Fruit fly (Drosophila melanogaster) whole organism, embryonic: Measurements from ENCODE around the gene Kdm5.

Experiments used
- CG12299 ChIP-seq: fragments of 200-800 bp; sonication (Bioruptor generic); optimal IDR thresholded peaks from 2 replicates; lab custom pipeline; 2018; ENCODE audit warnings: missing biosample characterization, mild to moderate bottlenecking, missing genetic modification characterization
- CG13296 ChIP-seq: fragments of 200-800 bp; sonication (Bioruptor generic); optimal IDR thresholded peaks from 3 replicates; lab custom pipeline; 2018; ENCODE audit warnings: missing biosample characterization, mild to moderate bottlenecking, missing genetic modification characterization
- CG17829 ChIP-seq: fragments of 200-800 bp; optimal IDR thresholded peaks from 2 replicates; lab custom pipeline; 2019; ENCODE audit warnings: missing biosample characterization, mild to moderate bottlenecking, missing genetic modification characterization, moderate library complexity
- CG30403 ChIP-seq: fragments of 200-800 bp; sonication (Bioruptor generic); optimal IDR thresholded peaks from 3 replicates; lab custom pipeline; 2016; ENCODE audit warnings: missing biosample characterization, missing genetic modification characterization
- CG3995 ChIP-seq: fragments of 200-800 bp; sonication (Bioruptor generic); optimal IDR thresholded peaks from 3 replicates; lab custom pipeline; 2016; ENCODE audit warnings: missing biosample characterization, missing genetic modification characterization
- CG4328 ChIP-seq: fragments of 200-800 bp; sonication (Bioruptor generic); optimal IDR thresholded peaks from 3 replicates; lab custom pipeline; 2017; ENCODE audit warnings: missing biosample characterization, missing genetic modification reagents, missing genetic modification characterization
- CG4707 ChIP-seq: fragments of 200-800 bp; sonication (Bioruptor generic); optimal IDR thresholded peaks from 2 replicates; lab custom pipeline; 2018; ENCODE audit warnings: missing biosample characterization, mild to moderate bottlenecking, missing genetic modification characterization, moderate library complexity
- CG6254 ChIP-seq: fragments of 200-800 bp; sonication (Bioruptor generic); optimal IDR thresholded peaks from 3 replicates; lab custom pipeline; 2017; ENCODE audit warnings: mild to moderate bottlenecking, missing biosample characterization, missing genetic modification reagents, missing genetic modification characterization
- CG6765 ChIP-seq: fragments of 200-800 bp; sonication (Bioruptor generic); optimal IDR thresholded peaks from 3 replicates; lab custom pipeline; 2017; ENCODE audit warnings: missing biosample characterization, mild to moderate bottlenecking, missing genetic modification characterization
- CG6791 ChIP-seq: fragments of 200-800 bp; sonication (Bioruptor generic); IDR thresholded peaks from 3 replicates; pipeline ENCODE4 v1.3.6; 2022; ENCODE audit warnings: missing biosample characterization, missing genetic modification characterization; ENCODE audit not compliant: partially characterized antibody
- CG6854 ChIP-seq: fragments of 200-800 bp; sonication (Bioruptor generic); optimal IDR thresholded peaks from 3 replicates; lab custom pipeline; 2017; ENCODE audit warnings: missing biosample characterization, mild to moderate bottlenecking, missing genetic modification characterization
- CG7357 ChIP-seq: fragments of 200-800 bp; sonication (Bioruptor generic); IDR thresholded peaks from 3 replicates; pipeline ENCODE4 v1.3.6; 2022; ENCODE audit warnings: missing biosample characterization, missing genetic modification characterization
- CG7839 ChIP-seq: fragments of 200-800 bp; sonication (Bioruptor generic); optimal IDR thresholded peaks from 3 replicates; lab custom pipeline; 2018; ENCODE audit warnings: missing biosample characterization, mild to moderate bottlenecking, missing genetic modification characterization, moderate library complexity
- CG7928 ChIP-seq: fragments of 200-800 bp; sonication (Bioruptor generic); optimal IDR thresholded peaks from 2 replicates; lab custom pipeline; 2017; ENCODE audit warnings: missing biosample characterization, mild to moderate bottlenecking, missing genetic modification characterization
- CG9437 ChIP-seq: fragments of 200-800 bp; sonication (Bioruptor generic); optimal IDR thresholded peaks from 2 replicates; lab custom pipeline; 2018; ENCODE audit warnings: missing biosample characterization, mild to moderate bottlenecking, missing genetic modification characterization
- CoRest ChIP-seq: fragments of 200-800 bp; sonication (Bioruptor generic); optimal IDR thresholded peaks from 3 replicates; lab custom pipeline; 2018; ENCODE audit warnings: missing biosample characterization, mild to moderate bottlenecking, missing genetic modification characterization, moderate library complexity
- Dek ChIP-seq: fragments of 200-800 bp; sonication (Bioruptor generic); optimal IDR thresholded peaks from 3 replicates; lab custom pipeline; 2019; ENCODE audit warnings: missing biosample characterization, mild to moderate bottlenecking, missing genetic modification characterization, moderate library complexity
- ERR ChIP-seq: fragments of 200-800 bp; sonication (Bioruptor generic); optimal IDR thresholded peaks from 2 replicates; lab custom pipeline; 2016; ENCODE audit warnings: missing biosample characterization, missing genetic modification characterization
- Fer2 ChIP-seq: fragments of 200-800 bp; sonication (Bioruptor generic); optimal IDR thresholded peaks from 2 replicates; lab custom pipeline; 2018; ENCODE audit warnings: missing biosample characterization, mild to moderate bottlenecking, missing genetic modification characterization, moderate library complexity
- Hand ChIP-seq: fragments of 200-800 bp; sonication (Bioruptor generic); optimal IDR thresholded peaks from 2 replicates; lab custom pipeline; 2017; ENCODE audit warnings: mild to moderate bottlenecking, missing biosample characterization, missing genetic modification reagents, missing genetic modification characterization
- Hey ChIP-seq: fragments of 200-800 bp; sonication (Bioruptor generic); optimal IDR thresholded peaks from 3 replicates; lab custom pipeline; 2018; ENCODE audit warnings: missing biosample characterization, mild to moderate bottlenecking, missing genetic modification characterization
- HmgZ ChIP-seq: fragments of 200-800 bp; sonication (Bioruptor generic); optimal IDR thresholded peaks from 2 replicates; lab custom pipeline; 2018; ENCODE audit warnings: missing biosample characterization, mild to moderate bottlenecking, missing genetic modification characterization
- Hmr ChIP-seq: fragments of 200-800 bp; sonication (Bioruptor generic); optimal IDR thresholded peaks from 3 replicates; lab custom pipeline; 2017; ENCODE audit warnings: mild to moderate bottlenecking, missing biosample characterization, missing genetic modification reagents, missing genetic modification characterization
- Lhr ChIP-seq: fragments of 200-800 bp; sonication (Bioruptor generic); optimal IDR thresholded peaks from 3 replicates; lab custom pipeline; 2017; ENCODE audit warnings: mild to moderate bottlenecking, missing biosample characterization, missing genetic modification reagents, missing genetic modification characterization
- Lim3 ChIP-seq: fragments of 200-800 bp; sonication (Bioruptor generic); IDR thresholded peaks from 2 replicates; pipeline ENCODE4 v1.3.6; 2022; ENCODE audit warnings: missing biosample characterization, missing genetic modification characterization
- Meics ChIP-seq: fragments of 200-800 bp; sonication (Bioruptor generic); optimal IDR thresholded peaks from 2 replicates; lab custom pipeline; 2017; ENCODE audit warnings: missing biosample characterization, mild to moderate bottlenecking, missing genetic modification characterization
- Mes4 ChIP-seq: fragments of 200-800 bp; sonication (Bioruptor generic); optimal IDR thresholded peaks from 2 replicates; lab custom pipeline; 2016; ENCODE audit warnings: missing biosample characterization, missing genetic modification characterization
- Oaz ChIP-seq: fragments of 200-800 bp; sonication (Bioruptor generic); IDR thresholded peaks from 2 replicates; pipeline ENCODE4 v1.3.6; 2022; ENCODE audit warnings: missing biosample characterization, missing genetic modification characterization
- Ptx1 ChIP-seq: fragments of 200-800 bp; sonication (Bioruptor generic); IDR thresholded peaks from 2 replicates; pipeline ENCODE4 v1.3.6; 2022; ENCODE audit warnings: missing biosample characterization, missing genetic modification characterization
- Sry-δ ChIP-seq: fragments of 200-800 bp; sonication (Bioruptor generic); optimal IDR thresholded peaks from 2 replicates; lab custom pipeline; 2016; ENCODE audit warnings: missing biosample characterization, missing genetic modification characterization
- Xbp1 ChIP-seq: fragments of 200-800 bp; sonication (Bioruptor generic); optimal IDR thresholded peaks from 3 replicates; lab custom pipeline; 2016; ENCODE audit warnings: missing biosample characterization, mild to moderate bottlenecking, missing genetic modification characterization
- bigmax ChIP-seq: fragments of 200-800 bp; sonication (Bioruptor generic); optimal IDR thresholded peaks from 2 replicates; lab custom pipeline; 2018; ENCODE audit warnings: missing biosample characterization, mild to moderate bottlenecking, missing genetic modification characterization
- btn ChIP-seq: fragments of 200-800 bp; sonication (Bioruptor generic); optimal IDR thresholded peaks from 2 replicates; lab custom pipeline; 2016; ENCODE audit warnings: missing biosample characterization, missing genetic modification characterization
- dpn ChIP-seq, 2 experiments: fragments of 200-800 bp; sonication (Bioruptor generic); optimal IDR thresholded peaks; 3 replicates each; lab custom pipeline; 2016; ENCODE audit warnings: missing biosample characterization in 2 of 2, missing genetic modification characterization in 2 of 2
- ems ChIP-seq: fragments of 200-800 bp; sonication (Bioruptor generic); optimal IDR thresholded peaks from 3 replicates; lab custom pipeline; 2016; ENCODE audit warnings: missing biosample characterization, missing genetic modification characterization
- eyg ChIP-seq: fragments of 200-800 bp; sonication (Bioruptor generic); optimal IDR thresholded peaks from 3 replicates; lab custom pipeline; 2016; ENCODE audit warnings: missing biosample characterization, missing genetic modification characterization
- gsb-n ChIP-seq: fragments of 200-800 bp; sonication (Bioruptor generic); optimal IDR thresholded peaks from 3 replicates; lab custom pipeline; 2018; ENCODE audit warnings: missing biosample characterization, mild to moderate bottlenecking, missing genetic modification characterization
- ham ChIP-seq: fragments of 200-800 bp; sonication (Bioruptor generic); IDR thresholded peaks from 2 replicates; pipeline ENCODE4 v1.3.6; 2022; ENCODE audit warnings: missing biosample characterization, missing genetic modification characterization
- her ChIP-seq: fragments of 200-800 bp; sonication (Bioruptor generic); optimal IDR thresholded peaks from 2 replicates; lab custom pipeline; 2016; ENCODE audit warnings: missing biosample characterization, missing genetic modification characterization
- insv ChIP-seq, 2 experiments: fragments of 200-800 bp; sonication (Bioruptor generic); optimal IDR thresholded peaks; 3 replicates each; lab custom pipeline; 2016 to 2018; ENCODE audit warnings: missing biosample characterization in 2 of 2, missing genetic modification characterization in 2 of 2
- nau ChIP-seq: fragments of 200-800 bp; sonication (Bioruptor generic); optimal IDR thresholded peaks from 3 replicates; lab custom pipeline; 2017; ENCODE audit warnings: missing biosample characterization, mild to moderate bottlenecking, missing genetic modification characterization, missing genetic modification reagents
- pzg ChIP-seq: fragments of 200-800 bp; sonication (Bioruptor generic); optimal IDR thresholded peaks from 3 replicates; lab custom pipeline; 2018; ENCODE audit warnings: missing biosample characterization, mild to moderate bottlenecking, missing genetic modification characterization, moderate library complexity
- repo ChIP-seq: fragments of 200-800 bp; sonication (Bioruptor generic); optimal IDR thresholded peaks from 2 replicates; lab custom pipeline; 2016; ENCODE audit warnings: missing biosample characterization, missing genetic modification characterization
- ro ChIP-seq: fragments of 200-800 bp; sonication (Bioruptor generic); IDR thresholded peaks from 2 replicates; pipeline ENCODE4 v1.3.6; 2022; ENCODE audit warnings: missing biosample characterization, missing genetic modification characterization
- scrt ChIP-seq: fragments of 200-800 bp; sonication (Bioruptor generic); optimal IDR thresholded peaks from 2 replicates; lab custom pipeline; 2018; ENCODE audit warnings: missing biosample characterization, mild to moderate bottlenecking, missing genetic modification characterization, moderate library complexity
- sens ChIP-seq: fragments of 200-800 bp; sonication (Bioruptor generic); peaks from one replicate; lab custom pipeline; 2016; ENCODE audit warnings: missing biosample characterization, missing genetic modification characterization
- stwl ChIP-seq: fragments of 200-800 bp; sonication (Bioruptor generic); optimal IDR thresholded peaks from 3 replicates; lab custom pipeline; 2018; ENCODE audit warnings: missing biosample characterization, mild to moderate bottlenecking, missing genetic modification characterization, moderate library complexity
- tin ChIP-seq: fragments of 200-800 bp; sonication (Bioruptor generic); optimal IDR thresholded peaks from 3 replicates; lab custom pipeline; 2016; ENCODE audit warnings: missing biosample characterization, missing genetic modification characterization
- vfl ChIP-seq: fragments of 200-800 bp; sonication (Bioruptor generic); optimal IDR thresholded peaks from 2 replicates; lab custom pipeline; 2016; ENCODE audit warnings: missing biosample characterization, missing genetic modification characterization
- wor ChIP-seq: fragments of 200-800 bp; sonication (Bioruptor generic); IDR thresholded peaks from 2 replicates; pipeline ENCODE4 v1.3.6; 2022; ENCODE audit warnings: missing biosample characterization, missing genetic modification characterization

The Kdm5 gene

dm6 chr2L:5982334-5982987 lies 16.8 kb downstream of the Kdm5 start (continued):
- TF ChIP-seq CG13296 (GFP tag; lab: Kevin White, UChicago) (peak; percentile 52), Meics (GFP tag; lab: Kevin White, UChicago) (peak; percentile 29), btn (no peak), CG3995 (GFP tag; lab: Kevin White, UChicago) (peak; percentile 91), dpn (GFP tag; optimal IDR thresholded peaks at IDR 0.05; lab: Kevin White, UChicago) (peak; percentile 31 to 59), Oaz (GFP tag; lab: Robert Waterston, UW) (no peak), CG6854 (GFP tag; lab: Kevin White, UChicago) (peak; percentile 2), Ptx1 (GFP tag; lab: Robert Waterston, UW) (no peak), nau (GFP tag; lab: Kevin White, UChicago) (peak; percentile 32), CG6791 (no peak), Lhr (GFP tag; lab: Kevin White, UChicago) (no peak), CG9437 (GFP tag; lab: Kevin White, UChicago) (peak; percentile 99), CG4707 (GFP tag; lab: Kevin White, UChicago) (peak; percentile 5), HmgZ (tag; lab: Kevin White, UChicago) (peak; percentile 78), CoRest (tag; lab: Kevin White, UChicago) (peak; percentile 45), ERR (peak; percentile 53), Fer2 (tag; lab: Kevin White, UChicago) (no peak), Sry-δ (GFP tag; lab: Kevin White, UChicago) (peak; percentile 34), wor (GFP tag; lab: Robert Waterston, UW) (no peak), ems (peak; percentile 44), Lim3 (GFP tag; lab: Robert Waterston, UW) (no peak), CG7839 (tag; lab: Kevin White, UChicago) (peak; percentile 20), CG12299 (tag; lab: Kevin White, UChicago) (no peak), CG17829 (tag; lab: Kevin White, UChicago) (peak; percentile 52), CG6254 (GFP tag; lab: Kevin White, UChicago) (no peak), repo (no peak), CG4328 (GFP tag; lab: Kevin White, UChicago) (peak; percentile 60), pzg (GFP tag; lab: Kevin White, UChicago) (peak; percentile 47), stwl (tag; lab: Kevin White, UChicago) (peak; percentile 51), her (GFP tag; lab: Kevin White, UChicago) (peak; percentile 41), Hmr (GFP tag; lab: Kevin White, UChicago) (peak; percentile 53), insv (GFP tag; optimal IDR thresholded peaks at IDR 0.05; lab: Kevin White, UChicago) (peak in 1 of 2 experiments; percentile 62), CG7928 (GFP tag; lab: Kevin White, UChicago) (peak; percentile 20), vfl (GFP tag; lab: Kevin White, UChicago) (no peak), bigmax (peak; percentile 55), eyg (GFP tag; lab: Kevin White, UChicago) (peak; percentile 49), Hey (tag; lab: Kevin White, UChicago) (peak; percentile 15), sens (peak; percentile 60), CG6765 (GFP tag; lab: Kevin White, UChicago) (peak; percentile 15), Mes4 (GFP tag; lab: Kevin White, UChicago) (peak; percentile 23), CG7357 (no peak), scrt (GFP tag; lab: Kevin White, UChicago) (peak; percentile 44), Xbp1 (GFP tag; lab: Kevin White, UChicago) (peak; percentile 26), tin (GFP tag; lab: Kevin White, UChicago) (peak; percentile 32), ro (GFP tag; lab: Robert Waterston, UW) (no peak), ham (GFP tag; lab: Robert Waterston, UW) (no peak), Dek (tag; lab: Kevin White, UChicago) (peak; percentile 41), gsb-n (tag; lab: Kevin White, UChicago) (peak; percentile 13), Hand (GFP tag; lab: Kevin White, UChicago) (peak; percentile 16), CG30403 (peak; percentile 19)
